Worm (Caenorhabditis elegans) whole organism, late embryonic: ENCODE measurements around the gene C43F9.11.

ENCODE experiments used
- ama-1 ChIP-seq: fragments of 150-350 bp; optimal IDR thresholded peaks from 2 replicates; lab custom pipeline; 2014
- ceh-22 ChIP-seq: sonication (generic microtip); optimal IDR thresholded peaks from 2 replicates; lab custom pipeline; 2017; ENCODE audit warnings: missing biosample characterization, missing genetic modification characterization
- ceh-45 ChIP-seq: fragments of 200-800 bp; sonication (Bioruptor generic); IDR thresholded peaks from 2 replicates; pipeline ENCODE4 v1.3.6; 2022; ENCODE audit warnings: missing genetic modification reagents, missing genetic modification characterization, missing compliant biosample characterization
- dmd-4 ChIP-seq: sonication (generic microtip); optimal IDR thresholded peaks from 2 replicates; lab custom pipeline; 2016; ENCODE audit warnings: borderline replicate concordance, missing genetic modification characterization, missing compliant biosample characterization
- elt-4 ChIP-seq: sonication (generic microtip); optimal IDR thresholded peaks from 2 replicates; lab custom pipeline; 2016; ENCODE audit warnings: missing genetic modification characterization, missing compliant biosample characterization
- madf-2 ChIP-seq: sonication (generic microtip); optimal IDR thresholded peaks from 2 replicates; lab custom pipeline; 2017; ENCODE audit warnings: missing genetic modification characterization, missing compliant biosample characterization
- nhr-11 ChIP-seq: fragments of 150-350 bp; optimal IDR thresholded peaks from 2 replicates; lab custom pipeline; 2014; ENCODE audit warnings: missing biosample characterization, missing genetic modification characterization
- syd-9 ChIP-seq: sonication (generic microtip); optimal IDR thresholded peaks from 2 replicates; lab custom pipeline; 2016; ENCODE audit warnings: mild to moderate bottlenecking, missing genetic modification characterization, moderate library complexity, missing compliant biosample characterization

- TF ChIP-seq ceh-22 (no peak), nhr-11 (tag; lab: Kevin White, UChicago) (no peak), ceh-45 (no peak), madf-2 (tag; lab: Kevin White, UChicago) (no peak), elt-4 (tag; lab: Kevin White, UChicago) (no peak), ama-1 (no peak), dmd-4 (tag; lab: Kevin White, UChicago) (no peak), syd-9 (tag; lab: Kevin White, UChicago) (no peak)
These were observed 20.5 kb downstream of the C43F9.11 start for ce11 chrIV:10617099-10617498.
